Worm (Caenorhabditis elegans): ENCODE measurements around the gene srw-4.
A peak's percentile ranks its signal among the peaks of the same experiment; 100 is the strongest.

The srw-4 gene

DNA sequence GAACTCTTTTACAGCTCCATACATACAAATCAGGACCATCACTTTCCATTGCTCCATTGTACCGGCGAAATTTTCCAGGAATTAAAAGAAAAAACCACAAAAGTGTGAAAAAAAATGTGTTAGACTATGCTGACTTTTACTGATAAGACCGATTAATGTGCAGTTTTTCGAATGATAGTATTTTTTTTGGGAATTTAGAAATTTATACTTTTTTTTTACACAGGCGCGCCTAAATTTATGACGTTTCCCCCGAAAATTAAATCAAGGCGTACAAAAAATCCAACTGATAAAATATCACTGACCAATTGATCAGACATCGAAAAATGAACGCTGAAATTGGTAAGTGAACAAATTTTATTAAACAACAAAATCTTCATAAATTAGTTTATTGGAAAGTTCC is 13.2 kb downstream of the srw-4 start, which contains the start of gene folt-2:
Gene folt-2 (minus strand): TSS at position 179 of the 400 bp plus-strand sequence.
- TF ChIP-seq fos-1 (tag; optimal IDR thresholded peaks at IDR 0.05): peak; percentile 60
- no peak for TF ChIP-seq nhr-25 (tag; optimal IDR thresholded peaks at IDR 0.05)

DNA sequence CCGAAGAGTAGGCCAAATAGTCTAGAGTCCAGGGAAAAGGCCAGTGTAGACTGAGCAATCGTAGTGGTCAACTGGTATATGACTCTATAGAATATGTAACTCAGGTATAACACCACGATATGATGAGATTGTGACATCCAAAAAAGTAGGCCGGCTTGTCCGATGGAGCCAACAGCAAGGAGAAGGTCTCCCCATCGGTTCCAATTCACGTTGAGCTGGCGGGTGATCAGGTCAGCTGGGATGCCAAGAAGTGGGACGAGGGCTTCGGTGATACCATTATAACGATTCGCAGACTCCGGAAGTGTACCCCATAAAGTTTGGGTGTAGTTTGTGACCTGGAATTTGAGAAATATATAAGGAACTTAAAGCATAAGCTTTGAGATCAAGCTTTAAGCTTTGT is 15.6 kb downstream of the srw-4 start:
- no peak for TF ChIP-seq nhr-11 (tag; optimal IDR thresholded peaks at IDR 0.05)
- TF ChIP-seq ceh-82 (tag; optimal IDR thresholded peaks at IDR 0.05): no peak
- TF ChIP-seq ceh-16 (tag; optimal IDR thresholded peaks at IDR 0.05): no peak
- no peak for TF ChIP-seq R02D3.7 (tag; optimal IDR thresholded peaks at IDR 0.05)
- no peak for TF ChIP-seq dmd-4 (tag; optimal IDR thresholded peaks at IDR 0.05)

DNA sequence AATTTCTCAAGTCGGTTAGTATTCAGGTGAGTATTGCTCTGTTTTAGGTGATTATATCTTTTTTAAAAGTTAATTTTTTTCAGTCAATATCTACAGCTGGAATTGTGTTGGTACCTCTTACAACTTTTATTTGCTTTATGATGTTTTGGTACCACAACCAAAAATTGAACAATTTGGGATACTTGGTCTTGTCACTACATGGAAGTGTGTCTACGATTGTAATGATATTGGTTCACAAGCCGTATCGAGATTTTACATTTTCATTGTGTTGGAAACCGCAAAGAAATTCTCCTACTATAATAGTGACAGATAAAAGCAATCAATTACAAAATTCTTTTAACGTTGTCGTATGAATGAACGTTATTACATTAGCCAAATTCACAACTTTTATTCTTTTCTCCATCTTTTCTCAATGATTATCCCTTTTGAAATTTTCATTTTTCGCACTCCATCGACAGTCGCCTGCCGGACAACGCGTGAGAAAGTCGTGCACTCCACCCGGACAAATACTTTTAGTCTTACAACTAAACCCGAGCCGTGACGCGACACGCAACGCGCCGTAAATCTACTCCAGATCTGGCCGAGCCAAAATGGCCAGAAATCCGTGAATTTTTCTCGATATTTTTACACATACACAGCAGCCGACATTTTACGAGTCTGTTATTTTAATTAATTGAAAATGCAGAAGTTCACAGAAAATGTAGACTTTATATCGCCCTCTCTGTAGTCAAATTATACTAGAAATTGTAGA is 16.7 kb downstream of the srw-4 start:
- no peak for TF ChIP-seq nhr-237 (tag; optimal IDR thresholded peaks at IDR 0.05)

ce11 chrV:2870127-2870526 is 18.5 kb downstream of the srw-4 start, which contains the start of gene srh-243:
srh-243 (plus strand) TSS chrV:2870427.
- TF ChIP-seq zag-1 (tag; optimal IDR thresholded peaks at IDR 0.05) (no peak), C34F6.9 (tag; optimal IDR thresholded peaks at IDR 0.05) (no peak), elt-1 (tag; optimal IDR thresholded peaks at IDR 0.05) (no peak), sem-4 (tag; optimal IDR thresholded peaks at IDR 0.05) (no peak), ZK546.5 (tag; optimal IDR thresholded peaks at IDR 0.05) (no peak), mab-5 (tag; optimal IDR thresholded peaks at IDR 0.05) (no peak), elt-3 (tag; optimal IDR thresholded peaks at IDR 0.05) (no peak), sma-9 (GFP tag; optimal IDR thresholded peaks at IDR 0.05) (no peak), sma-9 (tag; optimal IDR thresholded peaks at IDR 0.05) (no peak), lin-11 (tag; optimal IDR thresholded peaks at IDR 0.05) (no peak), ztf-1 (GFP tag; conservative IDR thresholded peaks at IDR 0.05) (no peak), alr-1 (tag; optimal IDR thresholded peaks at IDR 0.05) (no peak), lin-39 (tag; optimal IDR thresholded peaks at IDR 0.05) (no peak), nhr-21 (tag; optimal IDR thresholded peaks at IDR 0.05) (no peak), fos-1 (tag; optimal IDR thresholded peaks at IDR 0.05) (no peak), R02D3.7 (tag; optimal IDR thresholded peaks at IDR 0.05) (no peak), ama-1 (optimal IDR thresholded peaks at IDR 0.05) (no peak), nhr-237 (tag; optimal IDR thresholded peaks at IDR 0.05) (no peak), F13H6.1 (tag; optimal IDR thresholded peaks at IDR 0.05) (no peak), nhr-25 (tag; optimal IDR thresholded peaks at IDR 0.05) (no peak)

ce11 chrV:2869503-2869902 is 19.1 kb downstream of the srw-4 start, which contains the start of gene srh-241:
srh-241 (minus strand) TSS chrV:2869603.
- TF ChIP-seq mab-5 (tag; optimal IDR thresholded peaks at IDR 0.05) (no peak), egl-27 (tag; optimal IDR thresholded peaks at IDR 0.05) (no peak), unc-62 (GFP tag; optimal IDR thresholded peaks at IDR 0.05) (no peak), ama-1 (optimal IDR thresholded peaks at IDR 0.05) (no peak), sma-9 (GFP tag; optimal IDR thresholded peaks at IDR 0.05) (no peak), sma-9 (tag; optimal IDR thresholded peaks at IDR 0.05) (no peak), ztf-11 (tag; optimal IDR thresholded peaks at IDR 0.05) (no peak), ztf-4 (tag; optimal IDR thresholded peaks at IDR 0.05) (no peak), nhr-10 (tag; optimal IDR thresholded peaks at IDR 0.05) (no peak), lin-13 (GFP tag; optimal IDR thresholded peaks at IDR 0.05) (no peak), sma-3 (GFP tag; optimal IDR thresholded peaks at IDR 0.05) (no peak), skn-1 (tag; optimal IDR thresholded peaks at IDR 0.05) (no peak), nhr-23 (tag; optimal IDR thresholded peaks at IDR 0.05) (no peak), unc-55 (GFP tag; optimal IDR thresholded peaks at IDR 0.05) (no peak), zag-1 (tag; optimal IDR thresholded peaks at IDR 0.05) (no peak), nhr-25 (tag; optimal IDR thresholded peaks at IDR 0.05) (no peak), mbf-1 (tag; optimal IDR thresholded peaks at IDR 0.05) (no peak), nhr-129 (tag; optimal IDR thresholded peaks at IDR 0.05) (no peak), alr-1 (tag; optimal IDR thresholded peaks at IDR 0.05) (no peak)
